Fruit fly (Drosophila melanogaster): ENCODE measurements around the gene tnc.

- TF ChIP-seq ss (GFP tag; optimal IDR thresholded peaks at IDR 0.05) (no peak), Blimp-1 (GFP tag; optimal IDR thresholded peaks at IDR 0.05) (no peak), CG11902 (GFP tag; optimal IDR thresholded peaks at IDR 0.05) (no peak), Eip93F (GFP tag; optimal IDR thresholded peaks at IDR 0.05) (no peak), CG16779 (tag; optimal IDR thresholded peaks at IDR 0.05) (no peak), Lpt (GFP tag; optimal IDR thresholded peaks at IDR 0.05) (no peak), CG6808 (GFP tag; optimal IDR thresholded peaks at IDR 0.05) (no peak), esn (GFP tag; optimal IDR thresholded peaks at IDR 0.05) (peak; percentile 35)
These were observed 8.0 kb upstream of the tnc start for dm6 chr3R:24976144-24976543.

Measured in whole organism, prepupa.